Worm (Caenorhabditis elegans): Measurements from ENCODE around the gene T24H10.5.

The T24H10.5 gene

DNA sequence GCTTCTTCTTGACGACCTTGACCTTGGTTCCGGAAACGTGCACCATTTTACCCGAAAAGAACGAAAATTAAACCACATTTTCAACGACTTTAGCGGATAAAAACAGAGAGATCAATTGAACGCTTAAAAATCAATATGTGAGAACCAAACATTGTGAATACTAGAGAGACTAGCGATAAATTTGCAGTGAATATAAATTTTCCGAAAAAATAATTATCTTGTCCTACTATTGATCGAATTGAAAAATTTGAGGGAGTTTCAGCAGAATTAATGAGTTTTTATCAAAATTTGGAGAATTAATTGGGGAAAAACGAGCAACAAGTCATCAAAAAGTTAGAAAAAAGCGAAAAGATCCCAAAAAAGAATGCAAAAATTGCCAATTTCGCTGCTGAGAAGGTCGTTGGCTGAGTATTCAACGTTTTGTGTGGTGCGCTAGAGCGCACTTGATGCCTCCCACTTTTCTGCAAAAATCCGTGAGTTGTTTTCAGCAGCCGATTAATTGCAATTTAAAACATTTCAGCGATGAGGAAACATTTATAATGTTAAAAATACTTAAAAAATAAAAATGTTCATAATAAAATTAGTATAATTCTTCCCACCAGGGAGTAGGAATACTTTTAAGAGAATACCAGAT, 43.7 kb upstream of the T24H10.5 start, which contains the start of gene rpl-32:
Gene rpl-32, minus strand, starts transcription at position 51 of the 634 bp plus-strand sequence.
- TF ChIP-seq nhr-19 (GFP tag; conservative IDR thresholded peaks at IDR 0.05): peak; percentile 65
- peak; percentile 69 for TF ChIP-seq nhr-77 (tag; optimal IDR thresholded peaks at IDR 0.05)
- TF ChIP-seq ama-1 (optimal IDR thresholded peaks at IDR 0.05): peak; percentile 51
- TF ChIP-seq ets-5 (GFP tag; IDR thresholded peaks at IDR 0.05): no peak
- TF ChIP-seq ceh-88 (GFP tag; IDR thresholded peaks at IDR 0.05): peak; percentile 29; the same call in 1 of the 2 replicates
- peak; percentile 88 for TF ChIP-seq nhr-85 (tag)
- peak; percentile 64 for TF ChIP-seq vab-15 (tag; optimal IDR thresholded peaks at IDR 0.05)
- TF ChIP-seq lsy-2 (tag; optimal IDR thresholded peaks at IDR 0.05): peak; percentile 78 to 92
- TF ChIP-seq unc-130 (tag; optimal IDR thresholded peaks at IDR 0.05): peak; percentile 61
- TF ChIP-seq skn-1 (tag; optimal IDR thresholded peaks at IDR 0.05): peak; percentile 89
- peak in 1 of 2 experiments; percentile 69 for TF ChIP-seq mdl-1 (tag; optimal IDR thresholded peaks at IDR 0.05)
- peak; percentile 76 to 90 for TF ChIP-seq lin-35 (GFP tag; optimal IDR thresholded peaks at IDR 0.05)
- TF ChIP-seq sup-37 (GFP tag; optimal IDR thresholded peaks at IDR 0.05): no peak
- no peak for TF ChIP-seq egl-27 (tag; optimal IDR thresholded peaks at IDR 0.05)
- peak; percentile 72 for TF ChIP-seq tbx-2 (tag; optimal IDR thresholded peaks at IDR 0.05)
- TF ChIP-seq aly-2 (tag; optimal IDR thresholded peaks at IDR 0.05): no peak
- no peak for TF ChIP-seq ceh-8 (GFP tag; optimal IDR thresholded peaks at IDR 0.05)
- peak; percentile 92 for TF ChIP-seq mep-1 (tag; optimal IDR thresholded peaks at IDR 0.05)
- peak in 1 of 2 experiments; percentile 39 for TF ChIP-seq ztf-11 (tag; optimal IDR thresholded peaks at IDR 0.05)
- TF ChIP-seq zip-4 (GFP tag; optimal IDR thresholded peaks at IDR 0.05): no peak
- TF ChIP-seq nhr-47 (tag; optimal IDR thresholded peaks at IDR 0.05): peak; percentile 74
- no peak for TF ChIP-seq unc-98 (GFP tag; IDR thresholded peaks at IDR 0.05)
- no peak for TF ChIP-seq hlh-17 (GFP tag; optimal IDR thresholded peaks at IDR 0.05; ENCODE audit: borderline replicate concordance)
- no peak for TF ChIP-seq pqm-1 (tag; optimal IDR thresholded peaks at IDR 0.05)
- no peak for TF ChIP-seq elt-2 (tag; optimal IDR thresholded peaks at IDR 0.05)
- peak; percentile 82 for TF ChIP-seq nhr-71 (tag; optimal IDR thresholded peaks at IDR 0.05)
- TF ChIP-seq nhr-90 (tag; optimal IDR thresholded peaks at IDR 0.05; ENCODE audit: poor library complexity): peak; percentile 61
- peak; percentile 42 for TF ChIP-seq hpl-2 (GFP tag; optimal IDR thresholded peaks at IDR 0.05)
- TF ChIP-seq blmp-1 (tag; optimal IDR thresholded peaks at IDR 0.05): peak; percentile 78
- peak; percentile 87 for TF ChIP-seq lin-14 (GFP tag; optimal IDR thresholded peaks at IDR 0.05)
- no peak for TF ChIP-seq Y116A8C.19 (tag; optimal IDR thresholded peaks at IDR 0.05; ENCODE audit: borderline replicate concordance)
- peak; percentile 45 for TF ChIP-seq dsc-1 (tag; optimal IDR thresholded peaks at IDR 0.05)
- peak; percentile 76 for TF ChIP-seq nhr-20 (tag; optimal IDR thresholded peaks at IDR 0.05)
- TF ChIP-seq fkh-4 (tag; optimal IDR thresholded peaks at IDR 0.05; ENCODE audit: borderline replicate concordance): peak; percentile 12
- no peak for TF ChIP-seq aha-1 (tag; optimal IDR thresholded peaks at IDR 0.05)
- TF ChIP-seq efl-1 (optimal IDR thresholded peaks at IDR 0.05): peak; percentile 74 to 80
- TF ChIP-seq efl-1 (GFP tag; optimal IDR thresholded peaks at IDR 0.05 in 1 of 2): peak; percentile 74 to 97
- peak; percentile 42 for TF ChIP-seq irx-1 (tag; optimal IDR thresholded peaks at IDR 0.05)
- no peak for TF ChIP-seq tlp-1 (tag; optimal IDR thresholded peaks at IDR 0.05)
- peak; percentile 90 for TF ChIP-seq C16A3.4 (tag; optimal IDR thresholded peaks at IDR 0.05)
- TF ChIP-seq F16B12.6 (tag; optimal IDR thresholded peaks at IDR 0.05): peak; percentile 83
- peak; percentile 42 for TF ChIP-seq unc-86 (tag; optimal IDR thresholded peaks at IDR 0.05)
- TF ChIP-seq snpc-4 (tag; optimal IDR thresholded peaks at IDR 0.05): peak; percentile 73
- peak; percentile 81 for TF ChIP-seq fkh-8 (tag; optimal IDR thresholded peaks at IDR 0.05)
- TF ChIP-seq lin-13 (GFP tag; optimal IDR thresholded peaks at IDR 0.05): peak; percentile 56
- TF ChIP-seq isw-1 (GFP tag; IDR thresholded peaks at IDR 0.05): peak; percentile 69
- no peak for TF ChIP-seq sox-4 (tag; optimal IDR thresholded peaks at IDR 0.05)
- no peak for TF ChIP-seq nhr-28 (tag; optimal IDR thresholded peaks at IDR 0.05)
- TF ChIP-seq dpl-1 (GFP tag; optimal IDR thresholded peaks at IDR 0.05): peak; percentile 63 to 80 (median 76)
- TF ChIP-seq snu-23 (GFP tag; optimal IDR thresholded peaks at IDR 0.05): peak; percentile 82
- TF ChIP-seq unc-62 (GFP tag; optimal IDR thresholded peaks at IDR 0.05): no peak
- TF ChIP-seq jun-1 (tag; optimal IDR thresholded peaks at IDR 0.05): no peak
- TF ChIP-seq rnt-1 (tag; optimal IDR thresholded peaks at IDR 0.05): peak; percentile 78

Measured in whole organism, L1 larva.